Fruit fly (Drosophila melanogaster) whole organism, embryonic: ENCODE measurements around the gene Atg14.
A peak's percentile ranks its signal among the peaks of the same experiment; 100 is the strongest.

Source experiments
- Aef1 ChIP-seq: fragments of 200-800 bp; sonication (Bioruptor generic); IDR thresholded peaks from 3 replicates; pipeline ENCODE4 v1.3.6; 2022; ENCODE audit warnings: missing biosample characterization, missing genetic modification characterization
- Atf6 ChIP-seq: fragments of 200-800 bp; sonication (Bioruptor generic); IDR thresholded peaks from 2 replicates; pipeline ENCODE4 v1.3.6; 2022; ENCODE audit warnings: missing biosample characterization, missing genetic modification characterization
- Bgb ChIP-seq: fragments of 200-800 bp; sonication (Bioruptor generic); IDR thresholded peaks from 2 replicates; pipeline ENCODE4 v1.3.6; 2022; ENCODE audit warnings: missing biosample characterization, missing genetic modification characterization; ENCODE audit not compliant: partially characterized antibody
- Bteb2 ChIP-seq: fragments of 200-800 bp; sonication (Bioruptor generic); optimal IDR thresholded peaks from 2 replicates; lab custom pipeline; 2016; ENCODE audit warnings: missing biosample characterization, missing genetic modification characterization
- C15 ChIP-seq: fragments of 200-800 bp; sonication (Bioruptor generic); IDR thresholded peaks from 3 replicates; pipeline ENCODE4 v1.3.6; 2022; ENCODE audit warnings: missing biosample characterization, missing genetic modification characterization
- CG11695 ChIP-seq: fragments of 200-800 bp; sonication (Bioruptor generic); IDR thresholded peaks from 3 replicates; pipeline ENCODE4 v1.3.6; 2022; ENCODE audit warnings: missing biosample characterization, missing genetic modification characterization
- CG12071 ChIP-seq: fragments of 200-800 bp; sonication (Bioruptor generic); optimal IDR thresholded peaks from 3 replicates; lab custom pipeline; 2018; ENCODE audit warnings: missing biosample characterization, mild to moderate bottlenecking, missing genetic modification characterization
- CG13287 ChIP-seq: fragments of 200-800 bp; sonication (Bioruptor generic); IDR thresholded peaks from 2 replicates; pipeline ENCODE4 v1.3.6; 2022; ENCODE audit warnings: missing biosample characterization, missing genetic modification characterization; ENCODE audit not compliant: partially characterized antibody
- CG14710 ChIP-seq: fragments of 200-800 bp; sonication (Bioruptor generic); optimal IDR thresholded peaks from 3 replicates; lab custom pipeline; 2019; ENCODE audit warnings: missing biosample characterization, mild to moderate bottlenecking, missing genetic modification characterization, moderate library complexity
- CG14965 ChIP-seq: fragments of 200-800 bp; sonication (Bioruptor generic); optimal IDR thresholded peaks from 2 replicates; lab custom pipeline; 2016; ENCODE audit warnings: missing biosample characterization, missing genetic modification characterization, borderline replicate concordance
- CG15696 ChIP-seq: fragments of 200-800 bp; sonication (Bioruptor generic); optimal IDR thresholded peaks from 2 replicates; lab custom pipeline; 2019; ENCODE audit warnings: missing biosample characterization, mild to moderate bottlenecking, missing genetic modification characterization, moderate library complexity
- CG1792 ChIP-seq: fragments of 200-800 bp; sonication (Bioruptor generic); optimal IDR thresholded peaks from 2 replicates; lab custom pipeline; 2016; ENCODE audit warnings: missing biosample characterization, missing genetic modification characterization
- CG1832 ChIP-seq: fragments of 200-800 bp; sonication (Bioruptor generic); optimal IDR thresholded peaks from 2 replicates; lab custom pipeline; 2017; ENCODE audit warnings: missing biosample characterization, mild to moderate bottlenecking, missing genetic modification characterization, inconsistent platforms
- CG2678 ChIP-seq: fragments of 200-800 bp; sonication (Bioruptor generic); optimal IDR thresholded peaks from 3 replicates; lab custom pipeline; 2019; ENCODE audit warnings: missing biosample characterization, mild to moderate bottlenecking, missing genetic modification characterization, moderate library complexity
- CG3281 ChIP-seq: fragments of 200-800 bp; sonication (Bioruptor generic); optimal IDR thresholded peaks from 3 replicates; lab custom pipeline; 2017; ENCODE audit warnings: missing biosample characterization, mild to moderate bottlenecking, missing genetic modification characterization
- CG34376 ChIP-seq: fragments of 200-800 bp; sonication (Bioruptor generic); optimal IDR thresholded peaks from 2 replicates; lab custom pipeline; 2018; ENCODE audit warnings: missing biosample characterization, mild to moderate bottlenecking, missing genetic modification characterization
- CG34422 ChIP-seq: fragments of 200-800 bp; sonication (Bioruptor generic); IDR thresholded peaks from 3 replicates; pipeline ENCODE4 v1.3.6; 2022; ENCODE audit warnings: missing biosample characterization, missing genetic modification characterization
- CG3838 ChIP-seq: fragments of 200-800 bp; sonication (Bioruptor generic); optimal IDR thresholded peaks from 3 replicates; lab custom pipeline; 2016; ENCODE audit warnings: missing biosample characterization, missing genetic modification characterization
- CG4360 ChIP-seq: fragments of 200-800 bp; sonication (Bioruptor generic); IDR thresholded peaks from 2 replicates; pipeline ENCODE4 v1.3.6; 2022; ENCODE audit warnings: missing biosample characterization, missing genetic modification characterization
- CG6689 ChIP-seq: fragments of 200-800 bp; sonication (Bioruptor generic); IDR thresholded peaks from 2 replicates; pipeline ENCODE4 v1.3.6; 2022; ENCODE audit warnings: missing biosample characterization, missing genetic modification characterization
- CG6765 ChIP-seq: fragments of 200-800 bp; sonication (Bioruptor generic); optimal IDR thresholded peaks from 3 replicates; lab custom pipeline; 2017; ENCODE audit warnings: missing biosample characterization, mild to moderate bottlenecking, missing genetic modification characterization
- CG7963 ChIP-seq: fragments of 200-800 bp; sonication (Bioruptor generic); IDR thresholded peaks from 3 replicates; pipeline ENCODE4 v1.3.6; 2022; ENCODE audit warnings: missing biosample characterization, missing genetic modification characterization; ENCODE audit not compliant: partially characterized antibody
- Deaf1 ChIP-seq: fragments of 200-800 bp; optimal IDR thresholded peaks from 3 replicates; lab custom pipeline; 2019; ENCODE audit warnings: missing biosample characterization, mild to moderate bottlenecking, missing genetic modification characterization, moderate library complexity
- Dek ChIP-seq: fragments of 200-800 bp; sonication (Bioruptor generic); optimal IDR thresholded peaks from 3 replicates; lab custom pipeline; 2019; ENCODE audit warnings: missing biosample characterization, mild to moderate bottlenecking, missing genetic modification characterization, moderate library complexity
- HLH3B ChIP-seq: fragments of 200-800 bp; sonication (Bioruptor generic); IDR thresholded peaks from 2 replicates; pipeline ENCODE4 v1.3.6; 2022; ENCODE audit warnings: missing biosample characterization, missing genetic modification characterization
- Hey ChIP-seq: fragments of 200-800 bp; sonication (Bioruptor generic); optimal IDR thresholded peaks from 3 replicates; lab custom pipeline; 2018; ENCODE audit warnings: missing biosample characterization, mild to moderate bottlenecking, missing genetic modification characterization
- Mrtf ChIP-seq: fragments of 200-800 bp; sonication (Bioruptor generic); IDR thresholded peaks from 3 replicates; pipeline ENCODE4 v1.3.6; 2022; ENCODE audit warnings: missing biosample characterization, missing genetic modification characterization
- NC2α ChIP-seq: fragments of 200-800 bp; sonication (Bioruptor generic); optimal IDR thresholded peaks from 2 replicates; lab custom pipeline; 2016; ENCODE audit warnings: missing biosample characterization, missing genetic modification characterization
- Scr ChIP-seq: fragments of 200-800 bp; sonication (Bioruptor generic); IDR thresholded peaks from 2 replicates; pipeline ENCODE4 v1.3.6; 2022; ENCODE audit warnings: missing biosample characterization, missing genetic modification characterization; ENCODE audit not compliant: partially characterized antibody
- Sin3A ChIP-seq: fragments of >200 bp; optimal IDR thresholded peaks from 2 replicates; lab custom pipeline; 2018
- Vsx1 ChIP-seq: fragments of 200-800 bp; sonication (Bioruptor generic); optimal IDR thresholded peaks from 2 replicates; lab custom pipeline; 2017; ENCODE audit warnings: missing biosample characterization, mild to moderate bottlenecking, missing genetic modification characterization, missing genetic modification reagents
- ab ChIP-seq: fragments of 200-800 bp; sonication (Bioruptor generic); optimal IDR thresholded peaks from 2 replicates; lab custom pipeline; 2016; ENCODE audit warnings: missing biosample characterization, missing genetic modification characterization
- amos ChIP-seq: fragments of 200-800 bp; sonication (Bioruptor generic); IDR thresholded peaks from 2 replicates; pipeline ENCODE4 v1.3.6; 2022; ENCODE audit warnings: missing biosample characterization, missing genetic modification characterization; ENCODE audit not compliant: partially characterized antibody
- bigmax ChIP-seq: fragments of 200-800 bp; sonication (Bioruptor generic); optimal IDR thresholded peaks from 2 replicates; lab custom pipeline; 2018; ENCODE audit warnings: missing biosample characterization, mild to moderate bottlenecking, missing genetic modification characterization
- cg ChIP-seq: fragments of 200-800 bp; sonication (Bioruptor generic); optimal IDR thresholded peaks from 3 replicates; lab custom pipeline; 2019; ENCODE audit warnings: missing biosample characterization, mild to moderate bottlenecking, missing genetic modification characterization, moderate library complexity
- chn ChIP-seq: fragments of 200-800 bp; sonication (Bioruptor generic); optimal IDR thresholded peaks from 2 replicates; lab custom pipeline; 2016; ENCODE audit warnings: missing biosample characterization, missing genetic modification characterization
- cwo ChIP-seq: fragments of 200-800 bp; sonication (Bioruptor generic); optimal IDR thresholded peaks from 3 replicates; lab custom pipeline; 2017; ENCODE audit warnings: missing biosample characterization, missing genetic modification characterization, mild to moderate bottlenecking, moderate library complexity, missing genetic modification reagents
- da ChIP-seq: fragments of 200-800 bp; sonication (Bioruptor generic); optimal IDR thresholded peaks from 2 replicates; lab custom pipeline; 2016; ENCODE audit warnings: missing biosample characterization, missing genetic modification characterization
- dmrt99B ChIP-seq: fragments of 200-800 bp; sonication (Bioruptor generic); optimal IDR thresholded peaks from 2 replicates; lab custom pipeline; 2018; ENCODE audit warnings: missing biosample characterization, mild to moderate bottlenecking, missing genetic modification characterization, moderate library complexity
- dpn ChIP-seq, 2 experiments: fragments of 200-800 bp; sonication (Bioruptor generic); optimal IDR thresholded peaks; 3 replicates each; lab custom pipeline; 2016; ENCODE audit warnings: missing biosample characterization in 2 of 2, missing genetic modification characterization in 2 of 2
- ewg ChIP-seq: fragments of 200-800 bp; sonication (Bioruptor generic); optimal IDR thresholded peaks from 3 replicates; lab custom pipeline; 2017; ENCODE audit warnings: mild to moderate bottlenecking, missing biosample characterization, missing genetic modification reagents, missing genetic modification characterization
- gfzf ChIP-seq: fragments of 200-800 bp; sonication (Bioruptor generic); optimal IDR thresholded peaks from 2 replicates; lab custom pipeline; 2016; ENCODE audit warnings: missing biosample characterization, mild to moderate bottlenecking, missing genetic modification characterization, moderate library complexity
- grn ChIP-seq: fragments of 200-800 bp; sonication (Bioruptor generic); optimal IDR thresholded peaks from 3 replicates; lab custom pipeline; 2017; ENCODE audit warnings: missing biosample characterization, missing genetic modification characterization
- gsb-n ChIP-seq: fragments of 200-800 bp; sonication (Bioruptor generic); optimal IDR thresholded peaks from 3 replicates; lab custom pipeline; 2018; ENCODE audit warnings: missing biosample characterization, mild to moderate bottlenecking, missing genetic modification characterization
- lbe ChIP-seq: fragments of 200-800 bp; sonication (Bioruptor generic); optimal IDR thresholded peaks from 2 replicates; lab custom pipeline; 2016; ENCODE audit warnings: missing biosample characterization, mild to moderate bottlenecking, missing genetic modification characterization
- pfk ChIP-seq: fragments of 200-800 bp; sonication (Bioruptor generic); optimal IDR thresholded peaks from 2 replicates; lab custom pipeline; 2018; ENCODE audit warnings: missing biosample characterization, mild to moderate bottlenecking, missing genetic modification characterization, moderate library complexity
- tin ChIP-seq: fragments of 200-800 bp; sonication (Bioruptor generic); optimal IDR thresholded peaks from 3 replicates; lab custom pipeline; 2016; ENCODE audit warnings: missing biosample characterization, missing genetic modification characterization
- twi ChIP-seq: fragments of 200-800 bp; optimal IDR thresholded peaks from 2 replicates; lab custom pipeline; 2019; ENCODE audit warnings: missing biosample characterization, mild to moderate bottlenecking, missing genetic modification characterization, moderate library complexity
- unc-4 ChIP-seq: fragments of 200-800 bp; sonication (Bioruptor generic); IDR thresholded peaks from 2 replicates; pipeline ENCODE4 v1.3.6; 2022; ENCODE audit warnings: missing biosample characterization, missing genetic modification characterization; ENCODE audit not compliant: partially characterized antibody
- yki ChIP-seq: fragments of >200 bp; optimal IDR thresholded peaks from 3 replicates; lab custom pipeline; 2018

Gene Atg14

dm6 chr3R:29087926-29088487 lies 28.2 kb upstream of the Atg14 start (continued):
- TF ChIP-seq CG13287 (GFP tag; lab: Robert Waterston, UW): peak; percentile 29
- no peak for TF ChIP-seq Dek (tag; lab: Kevin White, UChicago)
- TF ChIP-seq CG34422: peak; percentile 72; the same call in 1 of the 3 replicates
- no peak for TF ChIP-seq yki (lab: Kevin White, UChicago)
- TF ChIP-seq gfzf: peak; percentile 58
- TF ChIP-seq cg (GFP tag; lab: Kevin White, UChicago): peak; percentile 3
- no peak for TF ChIP-seq Mrtf (GFP tag; lab: Robert Waterston, UW)
- TF ChIP-seq twi (tag; lab: Kevin White, UChicago): no peak
- TF ChIP-seq gsb-n (tag; lab: Kevin White, UChicago): peak; percentile 21
- TF ChIP-seq lbe (GFP tag; lab: Kevin White, UChicago): peak; percentile 37
- no peak for TF ChIP-seq CG11695 (GFP tag; lab: Robert Waterston, UW)
- no peak for TF ChIP-seq Atf6 (GFP tag; lab: Robert Waterston, UW)
- peak; percentile 86 for TF ChIP-seq CG14710 (tag; lab: Kevin White, UChicago)
- no peak for TF ChIP-seq grn (GFP tag; lab: Kevin White, UChicago)
- TF ChIP-seq cwo (GFP tag; lab: Kevin White, UChicago): no peak
- no peak for TF ChIP-seq CG1792 (GFP tag; lab: Kevin White, UChicago)
- TF ChIP-seq Bgb (GFP tag; lab: Robert Waterston, UW): 0 out of 2 replicates have a peak, but pooled peaks have one; percentile 21
- no peak for TF ChIP-seq tin (GFP tag; lab: Kevin White, UChicago)
- TF ChIP-seq Scr: peak; percentile 24; the same call in 1 of the 2 replicates
- TF ChIP-seq CG2678: no peak
- TF ChIP-seq Vsx1 (GFP tag; lab: Kevin White, UChicago): no peak
- peak; percentile 11 for TF ChIP-seq ewg
- no peak for TF ChIP-seq da
- no peak for TF ChIP-seq CG14965 (GFP tag; lab: Kevin White, UChicago)
- peak; percentile 45; the same call in 1 of the 3 replicates for TF ChIP-seq CG7963 (GFP tag; lab: Robert Waterston, UW)
- TF ChIP-seq pfk (GFP tag; lab: Kevin White, UChicago): peak; percentile 53
- no peak for TF ChIP-seq bigmax (GFP tag; lab: Kevin White, UChicago)
- TF ChIP-seq CG1832 (GFP tag; lab: Kevin White, UChicago): peak; percentile 37
- TF ChIP-seq CG4360: peak; percentile 70
- no peak for TF ChIP-seq dmrt99B (tag; lab: Kevin White, UChicago)
- TF ChIP-seq ab (GFP tag; lab: Kevin White, UChicago): no peak
- peak; percentile 28 for TF ChIP-seq Deaf1 (tag; lab: Kevin White, UChicago)
- TF ChIP-seq HLH3B: no peak
- peak; percentile 42; the same call in 1 of the 2 replicates for TF ChIP-seq unc-4 (GFP tag; lab: Robert Waterston, UW)
- TF ChIP-seq CG15696 (tag; lab: Kevin White, UChicago): no peak
- TF ChIP-seq C15 (GFP tag; lab: Robert Waterston, UW): no peak
- 0 out of 2 replicates have a peak, but pooled peaks have one; percentile 23 for TF ChIP-seq CG6689 (GFP tag; lab: Robert Waterston, UW)
- no peak for TF ChIP-seq amos (GFP tag; lab: Robert Waterston, UW)
- TF ChIP-seq NC2α (GFP tag; lab: Kevin White, UChicago): no peak
- no peak for TF ChIP-seq Bteb2 (GFP tag; lab: Kevin White, UChicago)
- no peak for TF ChIP-seq Hey (tag; lab: Kevin White, UChicago)
- no peak for TF ChIP-seq dpn (GFP tag; optimal IDR thresholded peaks at IDR 0.05; lab: Kevin White, UChicago)
- no peak for TF ChIP-seq CG12071 (GFP tag; lab: Kevin White, UChicago)
- no peak for TF ChIP-seq Aef1
- no peak for TF ChIP-seq CG34376
- TF ChIP-seq CG3281: no peak
- no peak for TF ChIP-seq CG6765 (GFP tag; lab: Kevin White, UChicago)
- TF ChIP-seq chn (GFP tag; lab: Kevin White, UChicago): peak; percentile 13
- TF ChIP-seq Sin3A (lab: Kevin White, UChicago): no peak
- no peak for TF ChIP-seq CG3838
